Worm (Caenorhabditis elegans): Measurements from ENCODE around the gene asp-7.

- no peak for TF ChIP-seq flt-1 (GFP tag; IDR thresholded peaks at IDR 0.05)
- TF ChIP-seq cog-1 (tag; optimal IDR thresholded peaks at IDR 0.05), result no peak
- TF ChIP-seq ref-1 (GFP tag; conservative IDR thresholded peaks at IDR 0.05), result no peak
Measured at ce11 chrV:3024274-3024673, 3.8 kb upstream of the asp-7 start, which contains the start of gene asp-8.

Data from whole organism, midembryonic.